Fruit fly (Drosophila melanogaster) whole organism, embryonic: ENCODE measurements around the gene Hasp.

Experiments
- Abd-B ChIP-seq: fragments of 200-800 bp; sonication (Bioruptor generic); optimal IDR thresholded peaks from 2 replicates; lab custom pipeline; 2018; ENCODE audit warnings: missing biosample characterization, mild to moderate bottlenecking, missing genetic modification characterization, moderate library complexity
- Atf-2 ChIP-seq: fragments of 200-800 bp; sonication (Bioruptor generic); optimal IDR thresholded peaks from 2 replicates; lab custom pipeline; 2016; ENCODE audit warnings: missing biosample characterization, missing genetic modification characterization
- CG10274 ChIP-seq: fragments of 200-800 bp; sonication (Bioruptor generic); optimal IDR thresholded peaks from 3 replicates; lab custom pipeline; 2017; ENCODE audit warnings: missing biosample characterization, mild to moderate bottlenecking, missing genetic modification characterization
- CG10462 ChIP-seq: fragments of 200-800 bp; sonication (Bioruptor generic); optimal IDR thresholded peaks from 2 replicates; lab custom pipeline; 2016; ENCODE audit warnings: missing biosample characterization, missing genetic modification characterization
- CG12659 ChIP-seq: fragments of 200-800 bp; sonication (Bioruptor generic); optimal IDR thresholded peaks from 3 replicates; lab custom pipeline; 2017; ENCODE audit warnings: mild to moderate bottlenecking, missing biosample characterization, missing genetic modification reagents, missing genetic modification characterization
- CG16779 ChIP-seq: fragments of 200-800 bp; sonication (Bioruptor generic); IDR thresholded peaks from 2 replicates; pipeline ENCODE4 v1.3.6; 2022; ENCODE audit warnings: missing biosample characterization, missing genetic modification characterization
- CG17328 ChIP-seq: fragments of 200-800 bp; sonication (Bioruptor generic); IDR thresholded peaks from 2 replicates; pipeline ENCODE4 v1.3.6; 2022; ENCODE audit warnings: missing biosample characterization, missing genetic modification characterization
- CG17568 ChIP-seq: fragments of 200-800 bp; sonication (Bioruptor generic); optimal IDR thresholded peaks from 2 replicates; lab custom pipeline; 2018; ENCODE audit warnings: missing biosample characterization, mild to moderate bottlenecking, missing genetic modification characterization, moderate library complexity
- CG17912 ChIP-seq: fragments of 200-800 bp; sonication (Bioruptor generic); optimal IDR thresholded peaks from 2 replicates; lab custom pipeline; 2018; ENCODE audit warnings: missing biosample characterization, mild to moderate bottlenecking, missing genetic modification characterization
- CG1792 ChIP-seq: fragments of 200-800 bp; sonication (Bioruptor generic); optimal IDR thresholded peaks from 2 replicates; lab custom pipeline; 2016; ENCODE audit warnings: missing biosample characterization, missing genetic modification characterization
- CG30020 ChIP-seq: fragments of 200-800 bp; optimal IDR thresholded peaks from 2 replicates; lab custom pipeline; 2019; ENCODE audit warnings: missing biosample characterization, mild to moderate bottlenecking, missing genetic modification characterization, moderate library complexity
- CG31388 ChIP-seq: fragments of 200-800 bp; sonication (Bioruptor generic); optimal IDR thresholded peaks from 2 replicates; lab custom pipeline; 2016; ENCODE audit warnings: missing biosample characterization, missing genetic modification characterization
- CG32767 ChIP-seq: fragments of 200-800 bp; sonication (Bioruptor generic); IDR thresholded peaks from 2 replicates; pipeline ENCODE4 v1.3.6; 2022; ENCODE audit warnings: missing biosample characterization, missing genetic modification characterization
- CG4328 ChIP-seq: fragments of 200-800 bp; sonication (Bioruptor generic); optimal IDR thresholded peaks from 3 replicates; lab custom pipeline; 2017; ENCODE audit warnings: missing biosample characterization, missing genetic modification reagents, missing genetic modification characterization
- CG4730 ChIP-seq: fragments of 200-800 bp; sonication (Bioruptor generic); IDR thresholded peaks from 2 replicates; pipeline ENCODE4 v1.3.6; 2022; ENCODE audit warnings: missing biosample characterization, missing genetic modification characterization
- CG5180 ChIP-seq: fragments of 200-800 bp; sonication (Bioruptor generic); optimal IDR thresholded peaks from 3 replicates; lab custom pipeline; 2017; ENCODE audit warnings: missing biosample characterization, missing genetic modification characterization, mild to moderate bottlenecking, moderate library complexity, missing genetic modification reagents
- CG8089 ChIP-seq: fragments of 200-800 bp; sonication (Bioruptor generic); optimal IDR thresholded peaks from 3 replicates; lab custom pipeline; 2016; ENCODE audit warnings: missing biosample characterization, missing genetic modification characterization
- CG8281 ChIP-seq: fragments of 200-800 bp; sonication (Bioruptor generic); optimal IDR thresholded peaks from 2 replicates; lab custom pipeline; 2018; ENCODE audit warnings: missing biosample characterization, mild to moderate bottlenecking, missing genetic modification characterization, moderate library complexity
- Dad ChIP-seq: fragments of 200-800 bp; sonication (Bioruptor generic); optimal IDR thresholded peaks from 3 replicates; lab custom pipeline; 2016; ENCODE audit warnings: missing biosample characterization, missing genetic modification characterization
- Eip74EF ChIP-seq, 2 experiments: fragments of 200-800 bp in 1 of 2; fragments of >200 bp in 1 of 2; sonication (Bioruptor generic) in 1 of 2; optimal IDR thresholded peaks; 2 replicates each; lab custom pipeline; 2017 to 2019; ENCODE audit warnings: missing biosample characterization in 2 of 2, missing genetic modification characterization in 2 of 2, mild to moderate bottlenecking in 1 of 2, moderate library complexity in 1 of 2
- Elba2 ChIP-seq: fragments of 200-800 bp; sonication (Bioruptor generic); optimal IDR thresholded peaks from 3 replicates; lab custom pipeline; 2016; ENCODE audit warnings: missing biosample characterization, missing genetic modification characterization
- Max ChIP-seq: fragments of 200-800 bp; sonication (Bioruptor generic); optimal IDR thresholded peaks from 2 replicates; lab custom pipeline; 2016; ENCODE audit warnings: missing biosample characterization, mild to moderate bottlenecking, missing genetic modification characterization
- NC2α ChIP-seq: fragments of 200-800 bp; sonication (Bioruptor generic); optimal IDR thresholded peaks from 2 replicates; lab custom pipeline; 2016; ENCODE audit warnings: missing biosample characterization, missing genetic modification characterization
- NK7.1 ChIP-seq: fragments of 200-800 bp; sonication (Bioruptor generic); optimal IDR thresholded peaks from 3 replicates; lab custom pipeline; 2016; ENCODE audit warnings: missing biosample characterization, missing genetic modification characterization
- Sin3A ChIP-seq: fragments of >200 bp; optimal IDR thresholded peaks from 2 replicates; lab custom pipeline; 2018
- Sry-δ ChIP-seq: fragments of 200-800 bp; sonication (Bioruptor generic); optimal IDR thresholded peaks from 2 replicates; lab custom pipeline; 2016; ENCODE audit warnings: missing biosample characterization, missing genetic modification characterization
- Ssrp ChIP-seq: fragments of 200-800 bp; sonication (Bioruptor generic); optimal IDR thresholded peaks from 2 replicates; lab custom pipeline; 2018; ENCODE audit warnings: missing biosample characterization, mild to moderate bottlenecking, missing genetic modification characterization, moderate library complexity
- YL-1 ChIP-seq: fragments of 200-800 bp; sonication (Bioruptor generic); optimal IDR thresholded peaks from 3 replicates; lab custom pipeline; 2017; ENCODE audit warnings: missing biosample characterization, mild to moderate bottlenecking, missing genetic modification characterization
- ap ChIP-seq: fragments of 200-800 bp; sonication (Bioruptor generic); IDR thresholded peaks from 2 replicates; pipeline ENCODE4 v1.3.6; 2022; ENCODE audit warnings: missing biosample characterization, missing genetic modification characterization
- cas ChIP-seq: fragments of 200-800 bp; sonication (Bioruptor generic); IDR thresholded peaks from 2 replicates; pipeline ENCODE4 v1.3.6; 2022; ENCODE audit warnings: missing biosample characterization, missing genetic modification characterization
- eyg ChIP-seq: fragments of 200-800 bp; sonication (Bioruptor generic); optimal IDR thresholded peaks from 3 replicates; lab custom pipeline; 2016; ENCODE audit warnings: missing biosample characterization, missing genetic modification characterization
- fd3F ChIP-seq: fragments of 200-800 bp; sonication (Bioruptor generic); optimal IDR thresholded peaks from 2 replicates; lab custom pipeline; 2018; ENCODE audit warnings: missing biosample characterization, mild to moderate bottlenecking, missing genetic modification characterization, moderate library complexity
- fru ChIP-seq: fragments of >200 bp; optimal IDR thresholded peaks from 2 replicates; lab custom pipeline; 2017
- ftz-f1 ChIP-seq: fragments of 200-800 bp; sonication (Bioruptor generic); optimal IDR thresholded peaks from 2 replicates; lab custom pipeline; 2016; ENCODE audit warnings: missing biosample characterization, missing genetic modification characterization
- gce ChIP-seq: fragments of 200-800 bp; sonication (Bioruptor generic); IDR thresholded peaks from 3 replicates; pipeline ENCODE4 v1.3.6; 2022; ENCODE audit warnings: missing biosample characterization, missing genetic modification characterization
- hb ChIP-seq: fragments of 200-800 bp; sonication (Bioruptor generic); IDR thresholded peaks from 3 replicates; pipeline ENCODE4 v1.3.6; 2022; ENCODE audit warnings: missing biosample characterization, missing genetic modification characterization; ENCODE audit not compliant: partially characterized antibody
- jigr1 ChIP-seq: fragments of 200-800 bp; sonication (Bioruptor generic); IDR thresholded peaks from 3 replicates; pipeline ENCODE4 v1.3.6; 2022; ENCODE audit warnings: missing biosample characterization, missing genetic modification characterization
- lbe ChIP-seq: fragments of 200-800 bp; sonication (Bioruptor generic); optimal IDR thresholded peaks from 2 replicates; lab custom pipeline; 2016; ENCODE audit warnings: missing biosample characterization, mild to moderate bottlenecking, missing genetic modification characterization
- mam ChIP-seq: fragments of 200-800 bp; sonication (Bioruptor generic); optimal IDR thresholded peaks from 3 replicates; lab custom pipeline; 2016; ENCODE audit warnings: missing biosample characterization, missing genetic modification characterization
- org-1 ChIP-seq: fragments of 200-800 bp; sonication (Bioruptor generic); optimal IDR thresholded peaks from 2 replicates; lab custom pipeline; 2017; ENCODE audit warnings: missing biosample characterization, missing genetic modification characterization
- p53 ChIP-seq: fragments of 200-800 bp; sonication (Bioruptor generic); optimal IDR thresholded peaks from 2 replicates; lab custom pipeline; 2016; ENCODE audit warnings: missing biosample characterization, missing genetic modification characterization
- pho ChIP-seq: fragments of 200-800 bp; sonication (Bioruptor generic); optimal IDR thresholded peaks from 2 replicates; lab custom pipeline; 2016; ENCODE audit warnings: missing biosample characterization, missing genetic modification characterization
- pita ChIP-seq: fragments of 200-800 bp; sonication (Bioruptor generic); optimal IDR thresholded peaks from 2 replicates; lab custom pipeline; 2017; ENCODE audit warnings: missing biosample characterization, mild to moderate bottlenecking, missing genetic modification characterization
- pnt ChIP-seq: fragments of 200-800 bp; sonication (Bioruptor generic); optimal IDR thresholded peaks from 3 replicates; lab custom pipeline; 2016; ENCODE audit warnings: missing biosample characterization, missing genetic modification characterization
- repo ChIP-seq: fragments of 200-800 bp; sonication (Bioruptor generic); optimal IDR thresholded peaks from 2 replicates; lab custom pipeline; 2016; ENCODE audit warnings: missing biosample characterization, missing genetic modification characterization
- ro ChIP-seq: fragments of 200-800 bp; sonication (Bioruptor generic); IDR thresholded peaks from 2 replicates; pipeline ENCODE4 v1.3.6; 2022; ENCODE audit warnings: missing biosample characterization, missing genetic modification characterization
- sens-2 ChIP-seq: fragments of 200-800 bp; sonication (Bioruptor generic); IDR thresholded peaks from 2 replicates; pipeline ENCODE4 v1.3.6; 2022; ENCODE audit warnings: missing biosample characterization, missing genetic modification characterization
- slbo ChIP-seq: fragments of 200-800 bp; sonication (Bioruptor generic); IDR thresholded peaks from 2 replicates; pipeline ENCODE4 v1.3.6; 2022; ENCODE audit warnings: missing biosample characterization, missing genetic modification characterization
- slp2 ChIP-seq: fragments of 200-800 bp; sonication (Bioruptor generic); optimal IDR thresholded peaks from 2 replicates; lab custom pipeline; 2016; ENCODE audit warnings: missing biosample characterization, missing genetic modification characterization
- sug ChIP-seq: fragments of 200-800 bp; optimal IDR thresholded peaks from 2 replicates; lab custom pipeline; 2019; ENCODE audit warnings: missing biosample characterization, mild to moderate bottlenecking, missing genetic modification characterization, moderate library complexity
- tin ChIP-seq: fragments of 200-800 bp; sonication (Bioruptor generic); optimal IDR thresholded peaks from 3 replicates; lab custom pipeline; 2016; ENCODE audit warnings: missing biosample characterization, missing genetic modification characterization
- zen ChIP-seq: fragments of 200-800 bp; sonication (Bioruptor generic); optimal IDR thresholded peaks from 3 replicates; lab custom pipeline; 2018; ENCODE audit warnings: missing biosample characterization, mild to moderate bottlenecking, missing genetic modification characterization, moderate library complexity

Hasp gene

DNA sequence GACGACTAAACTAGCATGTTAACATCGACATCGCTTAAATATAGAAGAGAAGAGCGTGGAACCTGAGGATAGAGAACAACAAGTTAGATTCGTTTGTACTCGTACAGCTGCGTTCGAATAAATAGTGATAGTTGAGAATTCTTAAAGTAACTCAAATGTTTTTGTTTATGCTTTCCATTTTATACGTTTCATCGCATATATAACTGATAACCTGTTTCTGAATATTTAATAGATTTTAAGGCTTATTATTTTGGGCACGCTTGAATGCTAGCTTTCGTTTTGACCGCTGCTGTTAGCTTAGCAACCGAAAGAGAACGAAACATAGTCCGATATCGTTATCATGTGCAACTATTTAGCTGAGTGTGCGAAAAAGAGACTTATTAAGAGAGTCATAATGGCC is 11.3 kb upstream of the Hasp start (continued):
- TF ChIP-seq CG8089 (GFP tag; lab: Kevin White, UChicago) (peak; percentile 77), CG10274 (peak; percentile 86), CG17568 (GFP tag; lab: Kevin White, UChicago) (peak; percentile 92), fd3F (GFP tag; lab: Kevin White, UChicago) (peak; percentile 97), NC2α (GFP tag; lab: Kevin White, UChicago) (peak; percentile 76), sug (tag; lab: Kevin White, UChicago) (peak; percentile 95), CG32767 (GFP tag; lab: Robert Waterston, UW) (peak; percentile 93), CG17328 (GFP tag; lab: Robert Waterston, UW) (peak; percentile 91), pnt (GFP tag; lab: Kevin White, UChicago) (peak; percentile 62), slp2 (peak; percentile 89), p53 (GFP tag; lab: Kevin White, UChicago) (peak; percentile 29), hb (GFP tag; lab: Robert Waterston, UW) (no peak), ap (GFP tag; lab: Robert Waterston, UW) (peak; percentile 81), mam (peak; percentile 98), CG30020 (tag; lab: Kevin White, UChicago) (peak; percentile 39), lbe (GFP tag; lab: Kevin White, UChicago) (peak; percentile 75), tin (GFP tag; lab: Kevin White, UChicago) (peak; percentile 90), CG31388 (peak; percentile 83), gce (GFP tag; lab: Robert Waterston, UW) (peak; percentile 77; the same call in 1 of the 3 replicates), CG4730 (GFP tag; lab: Robert Waterston, UW) (peak; percentile 94), Ssrp (tag; lab: Kevin White, UChicago) (peak; percentile 73), jigr1 (GFP tag; lab: Robert Waterston, UW) (peak; percentile 73; the same call in 2 of the 3 replicates), repo (GFP tag; lab: Kevin White, UChicago) (peak; percentile 85), CG8281 (tag; lab: Kevin White, UChicago) (peak; percentile 80), eyg (peak; percentile 93), Eip74EF (GFP tag; optimal IDR thresholded peaks at IDR 0.05; lab: Kevin White, UChicago) (peak in 1 of 2 experiments; percentile 88), Sin3A (lab: Kevin White, UChicago) (no peak), slbo (GFP tag; lab: Robert Waterston, UW) (peak; percentile 99), CG10462 (GFP tag; lab: Kevin White, UChicago) (peak; percentile 79), sens-2 (GFP tag; lab: Robert Waterston, UW) (peak; percentile 78), CG16779 (peak; percentile 98), Dad (GFP tag; lab: Kevin White, UChicago) (peak; percentile 86), pita (GFP tag; lab: Kevin White, UChicago) (no peak), ftz-f1 (peak; percentile 59), NK7.1 (GFP tag; lab: Kevin White, UChicago) (peak; percentile 88), CG4328 (GFP tag; lab: Kevin White, UChicago) (peak; percentile 67), Max (GFP tag; lab: Kevin White, UChicago) (peak; percentile 94), CG5180 (GFP tag; lab: Kevin White, UChicago) (no peak), Atf-2 (GFP tag; lab: Kevin White, UChicago) (peak; percentile 88), Elba2 (GFP tag; lab: Kevin White, UChicago) (no peak), CG12659 (peak; percentile 97), org-1 (GFP tag; lab: Kevin White, UChicago) (peak; percentile 95), ro (peak; percentile 81), zen (tag; lab: Kevin White, UChicago) (peak; percentile 78), fru (lab: Kevin White, UChicago) (no peak), Abd-B (GFP tag; lab: Kevin White, UChicago) (peak; percentile 85), YL-1 (GFP tag; lab: Kevin White, UChicago) (peak; percentile 74), CG17912 (GFP tag; lab: Kevin White, UChicago) (peak; percentile 25), Sry-δ (peak; percentile 62), CG1792 (GFP tag; lab: Kevin White, UChicago) (peak; percentile 93), pho (GFP tag; lab: Kevin White, UChicago) (peak; percentile 98), cas (peak; percentile 97)
